Fruit fly (Drosophila melanogaster) whole organism, adult: Measurements from ENCODE around the gene CG5151.

Experiments used
- CG11617 ChIP-seq: fragments of 200-800 bp; sonication (Bioruptor generic); optimal IDR thresholded peaks from 2 replicates; lab custom pipeline; 2017; ENCODE audit warnings: mild to moderate bottlenecking, missing biosample characterization, missing genetic modification reagents, missing genetic modification characterization
- CG14711 ChIP-seq: fragments of 200-800 bp; sonication (Bioruptor generic); optimal IDR thresholded peaks from 2 replicates; lab custom pipeline; 2018; ENCODE audit warnings: missing biosample characterization, mild to moderate bottlenecking, missing genetic modification characterization, moderate library complexity
- CG1620 ChIP-seq: fragments of 200-800 bp; sonication (Bioruptor generic); optimal IDR thresholded peaks from 2 replicates; lab custom pipeline; 2016; ENCODE audit warnings: missing biosample characterization, missing genetic modification characterization
- CG5204 ChIP-seq: fragments of 200-800 bp; sonication (Bioruptor generic); optimal IDR thresholded peaks from 2 replicates; lab custom pipeline; 2016; ENCODE audit warnings: missing biosample characterization, missing genetic modification characterization
- CG7045 ChIP-seq: fragments of 200-800 bp; sonication (Bioruptor generic); optimal IDR thresholded peaks from 2 replicates; lab custom pipeline; 2017; ENCODE audit warnings: missing biosample characterization, mild to moderate bottlenecking, missing genetic modification characterization
- CG7101 ChIP-seq: fragments of 200-800 bp; sonication (Bioruptor generic); optimal IDR thresholded peaks from 2 replicates; lab custom pipeline; 2018; ENCODE audit warnings: missing biosample characterization, mild to moderate bottlenecking, missing genetic modification characterization, moderate library complexity
- Clk ChIP-seq: fragments of 200-800 bp; sonication (Bioruptor generic); optimal IDR thresholded peaks from 2 replicates; lab custom pipeline; 2017; ENCODE audit warnings: missing biosample characterization, missing genetic modification characterization
- Mnt ChIP-seq: fragments of 200-800 bp; sonication (Bioruptor generic); optimal IDR thresholded peaks from 2 replicates; lab custom pipeline; 2016; ENCODE audit warnings: missing biosample characterization, mild to moderate bottlenecking, missing genetic modification characterization
- cic ChIP-seq: fragments of 200-800 bp; sonication (Bioruptor generic); optimal IDR thresholded peaks from 2 replicates; lab custom pipeline; 2017; ENCODE audit warnings: missing biosample characterization, mild to moderate bottlenecking, missing genetic modification characterization, moderate library complexity
- tj ChIP-seq: fragments of 200-800 bp; sonication (Bioruptor generic); optimal IDR thresholded peaks from 3 replicates; lab custom pipeline; 2017; ENCODE audit warnings: missing biosample characterization, mild to moderate bottlenecking, missing genetic modification characterization, moderate library complexity

dm6 chr3L:16177309-16177708 lies 12.8 kb upstream of the CG5151 start:
- TF ChIP-seq cic (GFP tag; lab: Kevin White, UChicago) (no peak), CG7101 (tag; lab: Kevin White, UChicago) (no peak), Clk (GFP tag; lab: Kevin White, UChicago) (no peak), Mnt (no peak), CG7045 (GFP tag; lab: Kevin White, UChicago) (no peak), CG5204 (no peak), CG1620 (GFP tag; lab: Kevin White, UChicago) (no peak), CG14711 (no peak), tj (GFP tag; lab: Kevin White, UChicago) (no peak), CG11617 (GFP tag; lab: Kevin White, UChicago) (no peak)
